Fruit fly (Drosophila melanogaster): Measurements from ENCODE around the gene betaTub85D.

The betaTub85D gene

dm6 chr3R:9428189-9428699 lies 18.2 kb upstream of the betaTub85D start (continued):
- TF ChIP-seq E2f2 (GFP tag; IDR thresholded peaks at IDR 0.05) (peak; percentile 37; the same call in 1 of the 2 replicates), pnt (GFP tag; optimal IDR thresholded peaks at IDR 0.05) (no peak), CG10654 (GFP tag; optimal IDR thresholded peaks at IDR 0.05) (no peak), z (GFP tag; IDR thresholded peaks at IDR 0.05) (peak; percentile 63; the same call in 2 of the 3 replicates), CG33213 (GFP tag; optimal IDR thresholded peaks at IDR 0.05) (no peak), CG15514 (GFP tag; optimal IDR thresholded peaks at IDR 0.05) (peak; percentile 40), gro (GFP tag; optimal IDR thresholded peaks at IDR 0.05) (peak; percentile 79), Gsc (GFP tag; IDR thresholded peaks at IDR 0.05) (no peak), emc (GFP tag; optimal IDR thresholded peaks at IDR 0.05) (no peak), CG3407 (GFP tag; optimal IDR thresholded peaks at IDR 0.05) (peak; percentile 35)

dm6 chr3R:9427328-9427727 lies 17.2 kb upstream of the betaTub85D start:
- no peak for TF ChIP-seq CG1529 (GFP tag; optimal IDR thresholded peaks at IDR 0.05)
- TF ChIP-seq CG8478 (optimal IDR thresholded peaks at IDR 0.05) = no peak
- TF ChIP-seq CG15479 (GFP tag; optimal IDR thresholded peaks at IDR 0.05) = peak; percentile 18
- TF ChIP-seq sc (optimal IDR thresholded peaks at IDR 0.05) = no peak
- TF ChIP-seq sc (GFP tag; optimal IDR thresholded peaks at IDR 0.05) = no peak
- TF ChIP-seq CG18262 (tag; optimal IDR thresholded peaks at IDR 0.05) = no peak
- peak in 1 of 2 experiments; percentile 5 for TF ChIP-seq Trl (optimal IDR thresholded peaks at IDR 0.05)
- no peak for TF ChIP-seq Trl (GFP tag; optimal IDR thresholded peaks at IDR 0.05)
- TF ChIP-seq ac (GFP tag; optimal IDR thresholded peaks at IDR 0.05) = peak; percentile 3
- no peak for TF ChIP-seq CG2120 (GFP tag; optimal IDR thresholded peaks at IDR 0.05)
- no peak for TF ChIP-seq CG15514 (GFP tag; optimal IDR thresholded peaks at IDR 0.05)
- peak; percentile 2 for TF ChIP-seq Neu2 (GFP tag; optimal IDR thresholded peaks at IDR 0.05; ENCODE audit: borderline replicate concordance)
- TF ChIP-seq MTF-1 (GFP tag; optimal IDR thresholded peaks at IDR 0.05; ENCODE audit: borderline replicate concordance) = no peak
- TF ChIP-seq Med (GFP tag) = peak; percentile 20
- TF ChIP-seq CG2199 (GFP tag; IDR thresholded peaks at IDR 0.05) = peak; percentile 15; the same call in 1 of the 3 replicates
- no peak for TF ChIP-seq slbo (GFP tag; IDR thresholded peaks at IDR 0.05)
- no peak for TF ChIP-seq pzg (GFP tag; optimal IDR thresholded peaks at IDR 0.05)
- peak in 1 of 2 experiments; percentile 53 for TF ChIP-seq tll (GFP tag; optimal IDR thresholded peaks at IDR 0.05)
- TF ChIP-seq CG18619 (GFP tag; optimal IDR thresholded peaks at IDR 0.05) = no peak
- no peak for TF ChIP-seq Gug (GFP tag; IDR thresholded peaks at IDR 0.05)
- no peak for TF ChIP-seq NFAT (GFP tag; IDR thresholded peaks at IDR 0.05)

dm6 chr3R:9424061-9424665 lies 14.1 kb upstream of the betaTub85D start:
- 0 out of 2 replicates have a peak, but pooled peaks have one; percentile 30 for TF ChIP-seq CG4730 (GFP tag; IDR thresholded peaks at IDR 0.05)
- no peak for TF ChIP-seq CG32532 (GFP tag; IDR thresholded peaks at IDR 0.05)
- TF ChIP-seq cg (GFP tag; optimal IDR thresholded peaks at IDR 0.05) = peak; percentile 49
- no peak for TF ChIP-seq CG6654 (GFP tag; optimal IDR thresholded peaks at IDR 0.05)
- TF ChIP-seq CG31388 (GFP tag; optimal IDR thresholded peaks at IDR 0.05) = no peak
- TF ChIP-seq twi (tag; optimal IDR thresholded peaks at IDR 0.05) = no peak
- no peak for TF ChIP-seq CG11093 (GFP tag; IDR thresholded peaks at IDR 0.05)
- TF ChIP-seq CG4360 (GFP tag; IDR thresholded peaks at IDR 0.05) = peak; percentile 32; the same call in 1 of the 2 replicates
- TF ChIP-seq CG15011 (GFP tag; optimal IDR thresholded peaks at IDR 0.05) = no peak
- no peak for TF ChIP-seq CG32772 (GFP tag; IDR thresholded peaks at IDR 0.05)
- no peak for TF ChIP-seq bigmax (GFP tag; optimal IDR thresholded peaks at IDR 0.05)
- TF ChIP-seq lmd (GFP tag; IDR thresholded peaks at IDR 0.05) = no peak
- no peak for TF ChIP-seq Dp (GFP tag; optimal IDR thresholded peaks at IDR 0.05)
- TF ChIP-seq D19B (GFP tag; optimal IDR thresholded peaks at IDR 0.05) = no peak
- TF ChIP-seq Nf-YB (GFP tag; optimal IDR thresholded peaks at IDR 0.05) = no peak
- TF ChIP-seq Hr51 (GFP tag; optimal IDR thresholded peaks at IDR 0.05) = no peak
- no peak for TF ChIP-seq Chrac-16 (GFP tag; optimal IDR thresholded peaks at IDR 0.05)
- no peak for TF ChIP-seq cato (GFP tag; optimal IDR thresholded peaks at IDR 0.05; ENCODE audit: borderline replicate concordance)
- no peak for TF ChIP-seq ATbp (GFP tag; optimal IDR thresholded peaks at IDR 0.05)
- TF ChIP-seq CG10959 (GFP tag; IDR thresholded peaks at IDR 0.05) = no peak
- TF ChIP-seq slbo (GFP tag; IDR thresholded peaks at IDR 0.05) = no peak

All from whole organism, embryonic.